Fruit fly (Drosophila melanogaster): ENCODE measurements around the gene Ag5r.

Gene Ag5r

DNA sequence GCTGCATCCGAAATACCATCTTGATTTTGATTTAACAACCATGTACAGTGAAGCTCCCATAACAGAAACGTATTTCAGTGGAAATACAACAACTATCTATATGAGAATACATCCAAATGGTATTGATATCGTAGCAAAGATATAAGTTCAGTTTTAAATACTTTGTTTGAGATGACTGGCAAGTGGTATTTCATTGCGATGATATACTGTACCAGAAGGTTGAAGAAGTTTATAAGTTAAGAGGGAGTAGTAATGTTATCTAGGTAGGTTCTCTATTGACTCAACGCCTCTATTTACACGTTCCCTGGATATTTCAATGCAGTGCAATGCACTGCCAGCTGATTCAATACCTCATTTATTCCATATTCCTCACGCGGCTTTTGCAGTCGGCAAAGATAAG is 19.3 kb upstream of the Ag5r start:
- TF ChIP-seq Fer2 (tag; optimal IDR thresholded peaks at IDR 0.05): no peak
- peak; percentile 28 for TF ChIP-seq CG8281 (tag; optimal IDR thresholded peaks at IDR 0.05)
- no peak for TF ChIP-seq CG31365 (tag; optimal IDR thresholded peaks at IDR 0.05)
- peak; percentile 68 for TF ChIP-seq grau (tag; optimal IDR thresholded peaks at IDR 0.05)
- peak; percentile 1 for TF ChIP-seq lbe (GFP tag; optimal IDR thresholded peaks at IDR 0.05)
- no peak for TF ChIP-seq hkb (optimal IDR thresholded peaks at IDR 0.05)
- 0 out of 2 replicates have a peak, but pooled peaks have one; percentile 16 for TF ChIP-seq hkb (GFP tag; IDR thresholded peaks at IDR 0.05)
- TF ChIP-seq CG13775 (GFP tag; optimal IDR thresholded peaks at IDR 0.05): no peak
- TF ChIP-seq bsh (GFP tag; optimal IDR thresholded peaks at IDR 0.05): peak in 1 of 2 experiments; percentile 60
- TF ChIP-seq CG6689 (GFP tag; IDR thresholded peaks at IDR 0.05): 0 out of 2 replicates have a peak, but pooled peaks have one; percentile 9
- peak; percentile 52 for TF ChIP-seq ATbp (GFP tag; optimal IDR thresholded peaks at IDR 0.05)
- TF ChIP-seq Drgx (GFP tag; IDR thresholded peaks at IDR 0.05): 0 out of 2 replicates have a peak, but pooled peaks have one; percentile 24
- no peak for TF ChIP-seq Lpt (GFP tag; optimal IDR thresholded peaks at IDR 0.05)
- TF ChIP-seq Ptx1 (GFP tag; IDR thresholded peaks at IDR 0.05): peak; percentile 26; the same call in 1 of the 2 replicates
- TF ChIP-seq lola (GFP tag; optimal IDR thresholded peaks at IDR 0.05): peak in 1 of 3 experiments; percentile 11
- TF ChIP-seq sens (GFP tag): peak; percentile 90
- TF ChIP-seq Dad (GFP tag; optimal IDR thresholded peaks at IDR 0.05): no peak
- TF ChIP-seq Med (GFP tag): peak; percentile 60
- peak; percentile 16 for TF ChIP-seq CG2712 (tag; optimal IDR thresholded peaks at IDR 0.05)
- peak; percentile 32 for TF ChIP-seq CG18262 (tag; optimal IDR thresholded peaks at IDR 0.05)
- TF ChIP-seq Pdp1 (GFP tag; optimal IDR thresholded peaks at IDR 0.05): peak in 1 of 2 experiments; percentile 5
- TF ChIP-seq CkIIα-i1 (GFP tag; IDR thresholded peaks at IDR 0.05): no peak
- peak; percentile 9 for TF ChIP-seq dmrt99B (tag; optimal IDR thresholded peaks at IDR 0.05)
- TF ChIP-seq ara (GFP tag; IDR thresholded peaks at IDR 0.05): peak; percentile 36; the same call in 1 of the 2 replicates
- TF ChIP-seq CG17359 (tag; optimal IDR thresholded peaks at IDR 0.05): peak; percentile 18
- no peak for TF ChIP-seq jing (GFP tag; optimal IDR thresholded peaks at IDR 0.05)
- peak; percentile 64; the same call in 1 of the 3 replicates for TF ChIP-seq ci (GFP tag; IDR thresholded peaks at IDR 0.05)
- no peak for TF ChIP-seq Hmr (GFP tag; optimal IDR thresholded peaks at IDR 0.05)
- TF ChIP-seq CG2875 (GFP tag; optimal IDR thresholded peaks at IDR 0.05): peak; percentile 24
- peak; percentile 7 for TF ChIP-seq Oli (tag; optimal IDR thresholded peaks at IDR 0.05)
- peak; percentile 46 for TF ChIP-seq Xrp1 (GFP tag; IDR thresholded peaks at IDR 0.05)
- peak; percentile 37 for TF ChIP-seq gem (tag; optimal IDR thresholded peaks at IDR 0.05)
- TF ChIP-seq pnt (GFP tag; optimal IDR thresholded peaks at IDR 0.05): peak; percentile 4
- peak; percentile 22 for TF ChIP-seq unpg (GFP tag; optimal IDR thresholded peaks at IDR 0.05)
- peak; percentile 28 for TF ChIP-seq CG3407 (GFP tag; optimal IDR thresholded peaks at IDR 0.05)
- 0 out of 2 replicates have a peak, but pooled peaks have one; percentile 21 for TF ChIP-seq CG31441 (GFP tag; IDR thresholded peaks at IDR 0.05)
- TF ChIP-seq Dfd (GFP tag; optimal IDR thresholded peaks at IDR 0.05): no peak
- peak; percentile 23 for TF ChIP-seq bab2 (GFP tag; optimal IDR thresholded peaks at IDR 0.05)
- no peak for TF ChIP-seq CG3838 (GFP tag; optimal IDR thresholded peaks at IDR 0.05)
- no peak for TF ChIP-seq Mes4 (GFP tag; optimal IDR thresholded peaks at IDR 0.05)
- TF ChIP-seq CG9727 (GFP tag; optimal IDR thresholded peaks at IDR 0.05): peak; percentile 11
- no peak for TF ChIP-seq corto (GFP tag; optimal IDR thresholded peaks at IDR 0.05)
- peak; percentile 8 for TF ChIP-seq Camta (GFP tag; optimal IDR thresholded peaks at IDR 0.05)
- no peak for TF ChIP-seq stwl (tag; optimal IDR thresholded peaks at IDR 0.05)
- TF ChIP-seq CG17361 (GFP tag; IDR thresholded peaks at IDR 0.05): no peak
- TF ChIP-seq tgo (GFP tag; IDR thresholded peaks at IDR 0.05): no peak
- peak; percentile 18; the same call in 1 of the 2 replicates for TF ChIP-seq CG10366 (GFP tag; IDR thresholded peaks at IDR 0.05)
- peak; percentile 13 for TF ChIP-seq CG6254 (GFP tag; optimal IDR thresholded peaks at IDR 0.05)
- no peak for TF ChIP-seq nerfin-2 (GFP tag; IDR thresholded peaks at IDR 0.05; ENCODE audit: partially characterized antibody)
- TF ChIP-seq fd96Cb (tag; optimal IDR thresholded peaks at IDR 0.05): peak; percentile 13
